Worm (Caenorhabditis elegans) whole organism, L4/young adult: ENCODE measurements around the gene ech-5.
A peak's percentile ranks its signal among the peaks of the same experiment; 100 is the strongest.

Experiments used
- W03F9.2 ChIP-seq: fragments of 150-350 bp; optimal IDR thresholded peaks from 2 replicates; lab custom pipeline; 2014; ENCODE audit warnings: missing biosample characterization, missing genetic modification characterization
- dao-5 ChIP-seq: sonication (generic microtip); optimal IDR thresholded peaks from 2 replicates; lab custom pipeline; 2016; ENCODE audit warnings: missing genotype, missing genetic modification characterization, moderate library complexity, missing compliant biosample characterization

ce11 chrIV:842630-843029, 45.8 kb downstream of the ech-5 start:
- TF ChIP-seq dao-5 (tag; lab: Kevin White, UChicago) (peak; percentile 57), W03F9.2 (tag; lab: Kevin White, UChicago) (no peak)
